Fruit fly (Drosophila melanogaster) whole organism, prepupa: ENCODE data around the gene Cchl.

Experiments used
- Blimp-1 ChIP-seq: fragments of 200-800 bp; sonication (Bioruptor generic); optimal IDR thresholded peaks from 3 replicates; lab custom pipeline; 2017; ENCODE audit warnings: missing biosample characterization, missing genetic modification characterization, mild to moderate bottlenecking, moderate library complexity, missing genetic modification reagents
- CG1621 ChIP-seq: fragments of 200-800 bp; sonication (Bioruptor generic); optimal IDR thresholded peaks from 3 replicates; lab custom pipeline; 2018; ENCODE audit warnings: missing biosample characterization, mild to moderate bottlenecking, missing genetic modification characterization
- CG3032 ChIP-seq: fragments of 200-800 bp; optimal IDR thresholded peaks from 2 replicates; lab custom pipeline; 2019; ENCODE audit warnings: missing biosample characterization, mild to moderate bottlenecking, missing genetic modification characterization, moderate library complexity
- CG34406 ChIP-seq: fragments of 200-800 bp; sonication (Bioruptor generic); optimal IDR thresholded peaks from 3 replicates; lab custom pipeline; 2016; ENCODE audit warnings: missing biosample characterization, missing genetic modification characterization
- CG3919 ChIP-seq: fragments of 200-800 bp; sonication (Bioruptor generic); optimal IDR thresholded peaks from 3 replicates; lab custom pipeline; 2016; ENCODE audit warnings: missing biosample characterization, missing genetic modification characterization
- CG6163 ChIP-seq: fragments of 200-800 bp; sonication (Bioruptor generic); IDR thresholded peaks from 3 replicates; pipeline ENCODE4 v1.3.6; 2022; ENCODE audit warnings: missing biosample characterization, missing genetic modification characterization
- CG6808 ChIP-seq: fragments of 200-800 bp; sonication (Bioruptor generic); optimal IDR thresholded peaks from 3 replicates; lab custom pipeline; 2017; ENCODE audit warnings: missing biosample characterization, missing genetic modification characterization, mild to moderate bottlenecking, moderate library complexity, missing genetic modification reagents
- CG8119 ChIP-seq: fragments of 200-800 bp; sonication (Bioruptor generic); IDR thresholded peaks from 3 replicates; pipeline ENCODE4 v1.3.6; 2022; ENCODE audit warnings: missing biosample characterization, missing genetic modification characterization
- CG8319 ChIP-seq: fragments of 200-800 bp; sonication (Bioruptor generic); optimal IDR thresholded peaks from 3 replicates; lab custom pipeline; 2016; ENCODE audit warnings: missing biosample characterization, missing genetic modification characterization
- CG8632 ChIP-seq: fragments of 200-800 bp; sonication (Bioruptor generic); optimal IDR thresholded peaks from 3 replicates; lab custom pipeline; 2016; ENCODE audit warnings: missing biosample characterization, missing genetic modification characterization
- Eip78C ChIP-seq: fragments of 200-800 bp; sonication (Bioruptor generic); peaks from one replicate; lab custom pipeline; 2016; ENCODE audit warnings: missing biosample characterization, missing genetic modification characterization
- Eip93F ChIP-seq: fragments of 200-800 bp; sonication (Bioruptor generic); optimal IDR thresholded peaks from 2 replicates; lab custom pipeline; 2016; ENCODE audit warnings: missing biosample characterization, mild to moderate bottlenecking, missing genetic modification characterization
- Ets21C ChIP-seq: fragments of 200-800 bp; sonication (Bioruptor generic); optimal IDR thresholded peaks from 3 replicates; lab custom pipeline; 2016; ENCODE audit warnings: missing biosample characterization, missing genetic modification characterization
- Ets96B ChIP-seq: fragments of 200-800 bp; optimal IDR thresholded peaks from 2 replicates; lab custom pipeline; 2019; ENCODE audit warnings: missing biosample characterization, mild to moderate bottlenecking, missing genetic modification characterization, moderate library complexity
- Gug ChIP-seq: fragments of 200-800 bp; sonication (Bioruptor generic); IDR thresholded peaks from 2 replicates; pipeline ENCODE4 v1.3.6; 2022; ENCODE audit warnings: missing biosample characterization, missing genetic modification characterization
- Hr38 ChIP-seq: sonication (Bioruptor generic); optimal IDR thresholded peaks from 2 replicates; lab custom pipeline; 2016; ENCODE audit warnings: missing biosample characterization, missing genetic modification characterization
- Hr4 ChIP-seq: fragments of 200-800 bp; sonication (Bioruptor generic); optimal IDR thresholded peaks from 3 replicates; lab custom pipeline; 2016; ENCODE audit warnings: missing biosample characterization, missing genetic modification characterization
- Met ChIP-seq: fragments of 200-800 bp; sonication (Bioruptor generic); optimal IDR thresholded peaks from 3 replicates; lab custom pipeline; 2016; ENCODE audit warnings: missing biosample characterization, missing genetic modification characterization
- OdsH ChIP-seq: fragments of 200-800 bp; sonication (Bioruptor generic); optimal IDR thresholded peaks from 3 replicates; lab custom pipeline; 2016; ENCODE audit warnings: missing biosample characterization, missing genetic modification characterization
- Smox ChIP-seq: fragments of 200-800 bp; sonication (Bioruptor generic); optimal IDR thresholded peaks from 3 replicates; lab custom pipeline; 2016; ENCODE audit warnings: missing biosample characterization, missing genetic modification characterization
- Sox14 ChIP-seq: fragments of 200-800 bp; sonication (Bioruptor generic); optimal IDR thresholded peaks from 3 replicates; lab custom pipeline; 2016; ENCODE audit warnings: missing biosample characterization, missing genetic modification characterization
- Sox15 ChIP-seq: fragments of 200-800 bp; sonication (Bioruptor generic); optimal IDR thresholded peaks from 3 replicates; lab custom pipeline; 2016; ENCODE audit warnings: missing biosample characterization, missing genetic modification characterization
- achi ChIP-seq: fragments of 200-800 bp; sonication (Bioruptor generic); optimal IDR thresholded peaks from 3 replicates; lab custom pipeline; 2016; ENCODE audit warnings: missing biosample characterization, missing genetic modification characterization
- cyc ChIP-seq: fragments of 200-800 bp; sonication (Bioruptor generic); optimal IDR thresholded peaks from 3 replicates; lab custom pipeline; 2016; ENCODE audit warnings: missing biosample characterization, missing genetic modification characterization
- dac ChIP-seq: fragments of 200-800 bp; sonication (Bioruptor generic); optimal IDR thresholded peaks from 2 replicates; lab custom pipeline; 2017; ENCODE audit warnings: missing biosample characterization, mild to moderate bottlenecking, missing genetic modification characterization
- dsx ChIP-seq: fragments of 200-800 bp; optimal IDR thresholded peaks from 3 replicates; lab custom pipeline; 2019; ENCODE audit warnings: missing biosample characterization, mild to moderate bottlenecking, missing genetic modification characterization, moderate library complexity; ENCODE audit not compliant: poor library complexity, severe bottlenecking
- fd59A ChIP-seq: fragments of 200-800 bp; sonication (Bioruptor generic); optimal IDR thresholded peaks from 2 replicates; lab custom pipeline; 2017; ENCODE audit warnings: missing biosample characterization, mild to moderate bottlenecking, missing genetic modification characterization, missing genetic modification reagents
- fd85E ChIP-seq: fragments of 200-800 bp; sonication (Bioruptor generic); optimal IDR thresholded peaks from 3 replicates; lab custom pipeline; 2016; ENCODE audit warnings: missing biosample characterization, missing genetic modification characterization
- net ChIP-seq: fragments of 200-800 bp; sonication (Bioruptor generic); optimal IDR thresholded peaks from 3 replicates; lab custom pipeline; 2016; ENCODE audit warnings: missing biosample characterization, missing genetic modification characterization
- pdm3 ChIP-seq: fragments of 200-800 bp; sonication (Bioruptor generic); optimal IDR thresholded peaks from 3 replicates; lab custom pipeline; 2016; ENCODE audit warnings: missing biosample characterization, missing genetic modification characterization
- salr ChIP-seq, 2 experiments: fragments of 200-800 bp; sonication (Bioruptor generic); optimal IDR thresholded peaks; 3 replicates each; lab custom pipeline; 2016 to 2018; ENCODE audit warnings: missing biosample characterization in 2 of 2, missing genetic modification characterization in 2 of 2, mild to moderate bottlenecking in 1 of 2
- spab ChIP-seq: fragments of 200-800 bp; sonication (Bioruptor generic); optimal IDR thresholded peaks from 2 replicates; lab custom pipeline; 2017; ENCODE audit warnings: missing biosample characterization, mild to moderate bottlenecking, missing genetic modification characterization, missing genetic modification reagents
- ss ChIP-seq, 2 experiments: fragments of 200-800 bp; sonication (Bioruptor generic); optimal IDR thresholded peaks; 2 replicates in 1 of 2; 3 replicates in 1 of 2; lab custom pipeline; 2017 to 2018; ENCODE audit warnings: mild to moderate bottlenecking in 2 of 2, missing biosample characterization in 2 of 2, missing genetic modification characterization in 2 of 2, moderate library complexity in 1 of 2
- svp ChIP-seq: fragments of 200-800 bp; sonication (Bioruptor generic); peaks from one replicate; lab custom pipeline; 2016; ENCODE audit warnings: missing biosample characterization, missing genetic modification characterization
- vri ChIP-seq: fragments of 200-800 bp; sonication (Bioruptor generic); optimal IDR thresholded peaks from 3 replicates; lab custom pipeline; 2016; ENCODE audit warnings: missing biosample characterization, mild to moderate bottlenecking, missing genetic modification characterization

Cchl gene

dm6 chr3R:21977784-21978183, 49.5 kb downstream of the Cchl start:
- TF ChIP-seq fd85E (GFP tag; lab: Kevin White, UChicago): no peak
- TF ChIP-seq vri (GFP tag; lab: Kevin White, UChicago): peak; percentile 48

- no peak for TF ChIP-seq Ets96B (tag; lab: Kevin White, UChicago)
- no peak for TF ChIP-seq achi (GFP tag; lab: Kevin White, UChicago)
- no peak for TF ChIP-seq CG8119 (GFP tag; lab: Robert Waterston, UW)
- no peak for TF ChIP-seq Gug
- no peak for TF ChIP-seq Eip78C (GFP tag; lab: Kevin White, UChicago)
- TF ChIP-seq fd59A (GFP tag; lab: Kevin White, UChicago): no peak
- TF ChIP-seq dsx: no peak
- TF ChIP-seq CG6163: 0 out of 3 replicates have a peak, but pooled peaks have one; percentile 6
- no peak for TF ChIP-seq CG3032 (tag; lab: Kevin White, UChicago)
- TF ChIP-seq OdsH (GFP tag; lab: Kevin White, UChicago): no peak
- peak; percentile 86 for TF ChIP-seq svp
- TF ChIP-seq net (GFP tag; lab: Kevin White, UChicago): no peak
- TF ChIP-seq CG3919: no peak
- TF ChIP-seq Sox15 (GFP tag; lab: Kevin White, UChicago): no peak
- TF ChIP-seq vri (GFP tag; lab: Kevin White, UChicago): peak; percentile 67
- no peak for TF ChIP-seq ss (GFP tag; optimal IDR thresholded peaks at IDR 0.05; lab: Kevin White, UChicago)
- no peak for TF ChIP-seq pdm3 (GFP tag; lab: Kevin White, UChicago)
- no peak for TF ChIP-seq spab (GFP tag; lab: Kevin White, UChicago)
- TF ChIP-seq cyc (GFP tag; lab: Kevin White, UChicago): no peak
- TF ChIP-seq CG8319 (GFP tag; lab: Kevin White, UChicago): no peak
- TF ChIP-seq Eip93F (GFP tag; lab: Kevin White, UChicago): peak; percentile 75
- TF ChIP-seq Met (GFP tag; lab: Kevin White, UChicago): no peak
- no peak for TF ChIP-seq Hr4
- TF ChIP-seq CG8632 (GFP tag; lab: Kevin White, UChicago): no peak
- no peak for TF ChIP-seq Sox14 (GFP tag; lab: Kevin White, UChicago)
- no peak for TF ChIP-seq Smox (GFP tag; lab: Kevin White, UChicago)
Measured at dm6 chr3R:21976954-21977353, 50.3 kb downstream of the Cchl start.

dm6 chr3R:21976355-21976858, 50.9 kb downstream of the Cchl start:
- peak; percentile 10 for TF ChIP-seq dsx
- TF ChIP-seq CG6808: peak; percentile 9
- TF ChIP-seq Eip78C (GFP tag; lab: Kevin White, UChicago): peak; percentile 12
- TF ChIP-seq Eip93F (GFP tag; lab: Kevin White, UChicago): peak; percentile 77
- no peak for TF ChIP-seq Blimp-1 (GFP tag; lab: Kevin White, UChicago)
- no peak for TF ChIP-seq CG1621
- TF ChIP-seq CG34406 (GFP tag; lab: Kevin White, UChicago): no peak
- TF ChIP-seq ss (GFP tag; optimal IDR thresholded peaks at IDR 0.05; lab: Kevin White, UChicago): peak in 1 of 2 experiments; percentile 29
- peak; percentile 1 for TF ChIP-seq Ets96B (tag; lab: Kevin White, UChicago)
- no peak for TF ChIP-seq Hr38 (GFP tag; lab: Kevin White, UChicago)
- no peak for TF ChIP-seq dac (GFP tag; lab: Kevin White, UChicago)
- no peak for TF ChIP-seq Sox15 (GFP tag; lab: Kevin White, UChicago)
- peak; percentile 46 for TF ChIP-seq vri (GFP tag; lab: Kevin White, UChicago)
- no peak for TF ChIP-seq Ets21C
- no peak for TF ChIP-seq salr (GFP tag; optimal IDR thresholded peaks at IDR 0.05; lab: Kevin White, UChicago)
